Fruit fly (Drosophila melanogaster) whole organism: ENCODE data around the gene Tpi.

ENCODE experiments used
- CG8478 ChIP-seq: fragments of >200 bp; optimal IDR thresholded peaks from 2 replicates; lab custom pipeline; 2018; ENCODE audit warnings: inconsistent platforms
- Dll ChIP-seq: fragments of >200 bp; optimal IDR thresholded peaks from 2 replicates; lab custom pipeline; 2017
- EcR ChIP-seq, 2 experiments: fragments of >200 bp; optimal IDR thresholded peaks; 2 replicates each; lab custom pipeline; 2017; ENCODE audit warnings: missing biosample characterization in 2 of 2, missing genetic modification characterization in 2 of 2, missing genetic modification reagents in 2 of 2
- pan ChIP-seq: fragments of >200 bp; optimal IDR thresholded peaks from 2 replicates; lab custom pipeline; 2017
- psq ChIP-seq: fragments of >200 bp; optimal IDR thresholded peaks from 2 replicates; lab custom pipeline; 2017
- usp ChIP-seq: fragments of >200 bp; optimal IDR thresholded peaks from 2 replicates; lab custom pipeline; 2017; ENCODE audit warnings: missing biosample characterization, missing genetic modification characterization, mixed read lengths

Tpi gene

dm6 chr3R:30164162-30164561 lies 29.8 kb upstream of the Tpi start:
- TF ChIP-seq CG8478 (lab: Kevin White, UChicago) (no peak), psq (lab: Kevin White, UChicago) (no peak), EcR (GFP tag; optimal IDR thresholded peaks at IDR 0.05; lab: Kevin White, UChicago) (no peak), usp (GFP tag; lab: Kevin White, UChicago) (no peak), pan (lab: Kevin White, UChicago) (no peak), Dll (lab: Kevin White, UChicago) (no peak)

dm6 chr3R:30163228-30163627 lies 28.8 kb upstream of the Tpi start:
- no peak for TF ChIP-seq CG8478 (lab: Kevin White, UChicago)
- TF ChIP-seq pan (lab: Kevin White, UChicago) = no peak
- TF ChIP-seq Dll (lab: Kevin White, UChicago) = no peak
- TF ChIP-seq usp (GFP tag; lab: Kevin White, UChicago) = no peak
- no peak for TF ChIP-seq EcR (GFP tag; optimal IDR thresholded peaks at IDR 0.05; lab: Kevin White, UChicago)
- TF ChIP-seq psq (lab: Kevin White, UChicago) = no peak

DNA sequence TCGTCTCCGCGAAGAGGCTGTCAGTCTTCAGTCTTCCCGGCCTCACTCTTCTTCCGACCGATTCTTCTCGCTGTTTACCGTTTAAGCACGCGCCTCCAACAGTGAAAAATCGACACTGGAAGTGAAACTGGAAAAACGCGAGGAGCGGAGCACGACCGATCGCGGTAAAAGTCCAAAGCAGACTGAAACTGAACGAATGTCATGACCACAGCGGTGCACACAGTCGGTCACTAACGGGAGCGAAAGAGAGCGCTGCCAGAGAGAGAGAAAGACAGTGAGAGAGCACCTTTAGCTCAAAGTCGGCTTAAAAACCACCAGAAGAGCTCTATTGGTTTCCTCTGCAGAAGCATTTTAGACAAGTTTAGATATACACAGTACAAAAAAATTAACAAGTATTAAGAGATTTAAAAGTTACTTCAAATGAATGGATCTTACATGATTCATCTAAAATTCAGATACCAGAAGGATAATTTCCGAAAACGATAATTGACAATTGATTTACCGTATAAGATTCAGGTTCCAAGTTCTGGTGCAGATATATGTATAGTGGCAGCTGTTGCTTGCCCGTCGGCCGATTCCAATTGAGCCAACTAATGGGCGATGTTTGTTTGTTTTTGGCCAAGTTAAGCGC lies 26.0 kb upstream of the Tpi start, which contains the start of gene CG11498:
CG11498 (minus strand) TSS at position 162 of the 631 bp plus-strand sequence.
- no peak for TF ChIP-seq pan (lab: Kevin White, UChicago)
- TF ChIP-seq EcR (GFP tag; optimal IDR thresholded peaks at IDR 0.05; lab: Kevin White, UChicago) = no peak
- no peak for TF ChIP-seq usp (GFP tag; lab: Kevin White, UChicago)
- TF ChIP-seq Dll (lab: Kevin White, UChicago) = no peak
- TF ChIP-seq psq (lab: Kevin White, UChicago) = no peak
- TF ChIP-seq CG8478 (lab: Kevin White, UChicago) = no peak

DNA sequence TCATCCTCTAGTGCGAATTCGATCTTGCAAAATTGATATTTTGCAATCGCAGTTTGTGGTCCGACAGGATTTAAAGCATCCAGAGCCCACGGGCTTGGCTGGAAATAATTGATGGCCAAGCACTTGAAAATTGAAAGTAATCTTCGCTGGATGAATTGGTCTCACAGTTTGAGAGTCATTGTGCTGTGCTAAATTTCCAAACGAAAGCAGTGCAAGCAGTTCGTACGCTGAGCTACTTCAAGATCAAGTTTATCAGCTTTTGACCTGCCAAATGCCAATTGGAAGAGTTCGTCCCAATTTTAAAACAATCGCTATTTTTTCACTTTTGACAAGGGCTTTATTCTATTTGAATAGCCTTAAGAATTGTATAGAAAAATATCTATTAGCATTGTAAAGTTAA lies 19.5 kb upstream of the Tpi start:
- TF ChIP-seq psq (lab: Kevin White, UChicago) = no peak
- no peak for TF ChIP-seq Dll (lab: Kevin White, UChicago)
- no peak for TF ChIP-seq CG8478 (lab: Kevin White, UChicago)
- TF ChIP-seq EcR (GFP tag; optimal IDR thresholded peaks at IDR 0.05; lab: Kevin White, UChicago) = no peak

dm6 chr3R:30151300-30152109 lies 17.1 kb upstream of the Tpi start, which contains the start of gene CG15529:
Gene CG15529 (plus strand): TSS chr3R:30152059.
- TF ChIP-seq CG8478 (lab: Kevin White, UChicago) = no peak
- TF ChIP-seq pan (lab: Kevin White, UChicago) = no peak
- no peak for TF ChIP-seq psq (lab: Kevin White, UChicago)
- no peak for TF ChIP-seq Dll (lab: Kevin White, UChicago)
- TF ChIP-seq usp (GFP tag; lab: Kevin White, UChicago) = no peak
- no peak for TF ChIP-seq EcR (GFP tag; optimal IDR thresholded peaks at IDR 0.05; lab: Kevin White, UChicago)

DNA sequence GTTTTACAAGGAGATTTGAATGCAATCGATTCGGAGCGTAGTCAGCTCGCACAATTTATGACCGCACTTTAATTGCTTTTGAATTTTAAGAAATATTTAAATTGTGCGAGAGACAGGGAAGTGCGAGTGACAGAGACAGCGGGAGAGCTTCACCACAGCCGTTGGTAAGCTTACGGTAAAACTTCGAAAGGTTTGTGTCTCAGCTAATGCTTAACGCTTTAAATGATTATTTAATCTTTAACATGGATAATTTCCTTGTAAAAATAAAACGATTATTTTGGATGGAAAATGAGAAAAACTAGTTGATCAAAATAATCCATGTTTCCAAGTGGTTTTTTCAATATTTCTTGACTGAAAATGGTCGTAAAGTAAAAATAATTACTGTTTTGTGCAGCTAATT lies 16.2 kb upstream of the Tpi start:
- TF ChIP-seq psq (lab: Kevin White, UChicago) = no peak
- TF ChIP-seq pan (lab: Kevin White, UChicago) = no peak
- no peak for TF ChIP-seq Dll (lab: Kevin White, UChicago)
- TF ChIP-seq EcR (GFP tag; optimal IDR thresholded peaks at IDR 0.05; lab: Kevin White, UChicago) = no peak
- TF ChIP-seq usp (GFP tag; lab: Kevin White, UChicago) = no peak
- TF ChIP-seq CG8478 (lab: Kevin White, UChicago) = no peak

DNA sequence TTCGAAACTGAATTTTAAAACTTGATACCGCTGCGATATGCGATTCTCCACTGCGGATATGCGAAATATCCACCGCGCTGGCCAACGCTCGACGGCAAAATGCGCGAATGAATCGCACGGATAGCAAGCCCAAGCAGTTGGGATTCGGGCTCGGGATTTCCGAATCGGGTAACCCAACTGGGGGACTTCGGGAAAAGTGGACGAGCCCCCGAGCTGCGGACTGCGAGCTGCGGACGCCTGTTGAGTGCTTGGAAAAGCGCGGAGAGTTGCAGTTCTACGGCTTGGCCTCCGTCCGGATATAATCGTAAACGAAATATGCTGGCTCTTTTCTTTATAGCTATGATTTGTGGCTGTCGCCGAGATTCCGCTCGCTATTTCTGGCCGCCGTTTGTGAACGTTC lies 15.1 kb upstream of the Tpi start, which contains the start of gene AdoR:
AdoR (minus strand) TSS at position 101 of the 400 bp plus-strand sequence.
- TF ChIP-seq pan (lab: Kevin White, UChicago) (no peak), Dll (lab: Kevin White, UChicago) (no peak), psq (lab: Kevin White, UChicago) (no peak), CG8478 (lab: Kevin White, UChicago) (no peak), EcR (GFP tag; optimal IDR thresholded peaks at IDR 0.05; lab: Kevin White, UChicago) (no peak), usp (GFP tag; lab: Kevin White, UChicago) (no peak)

DNA sequence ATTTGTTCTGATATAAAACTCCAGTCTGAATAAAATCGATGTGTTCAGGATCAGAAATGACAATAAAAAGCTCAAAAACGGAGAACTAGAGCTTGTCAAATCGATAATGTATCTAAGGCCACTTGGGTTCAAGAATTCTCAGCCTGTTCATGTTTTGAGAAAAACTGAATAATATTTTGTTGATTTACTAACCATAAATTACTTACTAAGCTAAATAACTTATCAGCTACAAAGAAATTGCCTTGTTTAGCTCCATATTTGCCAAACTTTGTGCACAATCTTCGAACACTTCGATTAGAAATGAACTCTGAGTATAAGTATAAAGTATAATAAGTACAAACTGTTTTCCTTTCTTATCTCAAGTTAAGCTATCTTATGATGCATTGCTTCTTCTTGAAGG lies 2.1 kb downstream of the Tpi start, which contains the start of gene CG31029:
CG31029 (minus strand) TSS at position 101 of the 400 bp plus-strand sequence.
- TF ChIP-seq pan (lab: Kevin White, UChicago) = no peak
- TF ChIP-seq EcR (GFP tag; optimal IDR thresholded peaks at IDR 0.05; lab: Kevin White, UChicago) = no peak
- TF ChIP-seq psq (lab: Kevin White, UChicago) = no peak
- no peak for TF ChIP-seq Dll (lab: Kevin White, UChicago)
- TF ChIP-seq usp (GFP tag; lab: Kevin White, UChicago) = no peak
- TF ChIP-seq CG8478 (lab: Kevin White, UChicago) = no peak

DNA sequence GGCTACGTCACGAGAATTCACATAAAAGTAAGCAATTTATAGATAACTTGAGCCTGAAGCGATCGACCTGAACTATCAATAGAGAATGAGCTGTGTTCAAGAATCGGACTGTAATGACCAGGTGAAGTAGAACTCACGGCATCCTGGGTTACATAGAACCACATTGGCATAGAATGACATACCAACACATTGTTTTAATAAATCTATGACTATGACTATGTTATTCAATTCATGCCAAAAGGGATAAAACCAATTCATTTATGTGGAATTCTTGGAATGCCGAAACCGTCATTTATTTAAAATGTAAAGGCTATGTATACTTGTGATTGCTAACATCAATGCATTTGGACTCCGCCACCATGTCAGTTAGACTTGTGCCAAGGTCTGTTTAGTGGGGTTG lies 5.4 kb downstream of the Tpi start, which contains the start of gene Ppi1:
Ppi1 (minus strand) TSS at position 101 of the 400 bp plus-strand sequence.
- TF ChIP-seq psq (lab: Kevin White, UChicago) = no peak

dm6 chr3R:30124635-30125034 lies 9.8 kb downstream of the Tpi start, which contains the start of gene CG45073:
Gene CG45073 (minus strand): TSS chr3R:30124735.
- TF ChIP-seq CG8478 (lab: Kevin White, UChicago) (no peak), usp (GFP tag; lab: Kevin White, UChicago) (no peak), pan (lab: Kevin White, UChicago) (no peak), psq (lab: Kevin White, UChicago) (no peak), Dll (lab: Kevin White, UChicago) (no peak), EcR (GFP tag; optimal IDR thresholded peaks at IDR 0.05; lab: Kevin White, UChicago) (no peak)

DNA sequence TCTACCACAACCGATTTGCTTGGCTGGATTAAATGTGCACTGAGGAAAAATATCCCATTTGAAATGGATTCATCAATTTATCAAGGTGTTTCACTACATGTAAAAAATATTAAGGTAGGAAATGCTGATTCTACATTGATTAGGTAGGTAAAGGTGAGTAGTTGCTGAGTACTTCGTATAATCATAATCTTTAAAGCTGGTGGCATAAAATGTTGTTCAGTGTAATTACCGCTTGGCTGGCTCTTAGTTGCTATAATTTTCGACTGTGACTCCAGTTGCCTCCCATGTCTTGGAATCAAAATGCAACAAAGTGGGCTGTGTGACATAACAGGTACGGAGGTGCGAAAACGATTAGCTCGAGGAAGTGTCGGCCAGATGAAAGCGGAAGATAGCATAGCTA lies 11.2 kb downstream of the Tpi start, which contains the start of gene CG45072:
CG45072 (minus strand) TSS at position 101 of the 400 bp plus-strand sequence.
- TF ChIP-seq usp (GFP tag; lab: Kevin White, UChicago) (no peak), CG8478 (lab: Kevin White, UChicago) (no peak), pan (lab: Kevin White, UChicago) (no peak), EcR (GFP tag; optimal IDR thresholded peaks at IDR 0.05; lab: Kevin White, UChicago) (no peak), Dll (lab: Kevin White, UChicago) (no peak), psq (lab: Kevin White, UChicago) (no peak)
